Worm (Caenorhabditis elegans): ENCODE results near the gene ZK829.1.

Gene ZK829.1

DNA sequence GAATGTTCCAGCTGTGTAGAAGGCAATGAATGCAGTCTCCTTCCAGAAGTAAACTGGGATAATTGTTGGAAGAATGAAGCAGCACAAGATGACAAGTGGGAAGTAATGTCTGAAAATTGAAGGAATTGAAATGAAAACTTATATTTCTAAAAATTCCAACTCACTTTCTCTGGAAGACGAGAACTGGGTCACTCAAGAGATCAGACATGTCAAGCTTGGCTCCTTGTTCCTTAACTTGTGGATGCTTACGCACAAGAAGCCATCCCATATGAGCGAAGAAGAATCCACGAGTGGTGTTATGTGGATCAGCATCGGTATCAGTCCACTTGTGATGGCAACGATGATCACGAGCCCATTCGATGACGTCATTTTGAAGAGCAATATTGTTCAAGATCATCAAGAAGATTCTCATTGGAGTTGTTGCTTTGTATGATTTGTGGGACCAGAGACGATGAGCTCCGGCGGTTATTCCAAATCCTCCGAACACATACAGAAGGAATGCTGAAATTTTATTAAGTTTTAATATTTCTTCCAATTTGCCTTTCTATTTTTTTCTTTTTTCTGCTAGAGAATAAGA lies 27.9 kb downstream of the ZK829.1 start:
- no peak for TF ChIP-seq zim-3 (tag; optimal IDR thresholded peaks at IDR 0.05)
- TF ChIP-seq let-526 (GFP tag; IDR thresholded peaks at IDR 0.05) = no peak
- peak; percentile 68 for TF ChIP-seq Y53G8AR.9 (GFP tag; conservative IDR thresholded peaks at IDR 0.05)
- no peak for TF ChIP-seq athp-1 (tag; optimal IDR thresholded peaks at IDR 0.05)
- no peak for TF ChIP-seq B0019.2 (GFP tag; conservative IDR thresholded peaks at IDR 0.05)
- peak; percentile 56; the same call in 1 of the 2 replicates for TF ChIP-seq Y95B8A.8 (GFP tag; IDR thresholded peaks at IDR 0.05)
- TF ChIP-seq F10E7.11 (tag; optimal IDR thresholded peaks at IDR 0.05) = no peak
- no peak for TF ChIP-seq snpc-3.4 (tag; optimal IDR thresholded peaks at IDR 0.05)
- no peak for TF ChIP-seq ceh-58 (GFP tag; IDR thresholded peaks at IDR 0.05)
- no peak for TF ChIP-seq ama-1 (optimal IDR thresholded peaks at IDR 0.05)
- TF ChIP-seq ama-1 (GFP tag; optimal IDR thresholded peaks at IDR 0.05) = peak in 1 of 2 experiments; percentile 6
- no peak for TF ChIP-seq akir-1 (GFP tag; optimal IDR thresholded peaks at IDR 0.05)
- no peak; the same call in 1 of the 2 replicates for TF ChIP-seq pbrm-1 (GFP tag; IDR thresholded peaks at IDR 0.05)
- no peak for TF ChIP-seq F37B4.10 (GFP tag; IDR thresholded peaks at IDR 0.05)
- TF ChIP-seq nfya-1 (tag; optimal IDR thresholded peaks at IDR 0.05; ENCODE audit: borderline replicate concordance, insufficient read depth) = no peak
- TF ChIP-seq zfh-2 (GFP tag; conservative IDR thresholded peaks at IDR 0.05) = no peak
- peak; percentile 85 for TF ChIP-seq atf-7 (tag; optimal IDR thresholded peaks at IDR 0.05)
- no peak for TF ChIP-seq B0261.1 (tag; optimal IDR thresholded peaks at IDR 0.05)
- TF ChIP-seq F57A8.1 (GFP tag; optimal IDR thresholded peaks at IDR 0.05) = no peak
- no peak for TF ChIP-seq hmg-20 (GFP tag; IDR thresholded peaks at IDR 0.05)
- TF ChIP-seq lin-26 (GFP tag; IDR thresholded peaks at IDR 0.05) = 0 out of 2 replicates have a peak, but pooled peaks have one; percentile 43
- TF ChIP-seq egl-18 (GFP tag; IDR thresholded peaks at IDR 0.05) = no peak

DNA sequence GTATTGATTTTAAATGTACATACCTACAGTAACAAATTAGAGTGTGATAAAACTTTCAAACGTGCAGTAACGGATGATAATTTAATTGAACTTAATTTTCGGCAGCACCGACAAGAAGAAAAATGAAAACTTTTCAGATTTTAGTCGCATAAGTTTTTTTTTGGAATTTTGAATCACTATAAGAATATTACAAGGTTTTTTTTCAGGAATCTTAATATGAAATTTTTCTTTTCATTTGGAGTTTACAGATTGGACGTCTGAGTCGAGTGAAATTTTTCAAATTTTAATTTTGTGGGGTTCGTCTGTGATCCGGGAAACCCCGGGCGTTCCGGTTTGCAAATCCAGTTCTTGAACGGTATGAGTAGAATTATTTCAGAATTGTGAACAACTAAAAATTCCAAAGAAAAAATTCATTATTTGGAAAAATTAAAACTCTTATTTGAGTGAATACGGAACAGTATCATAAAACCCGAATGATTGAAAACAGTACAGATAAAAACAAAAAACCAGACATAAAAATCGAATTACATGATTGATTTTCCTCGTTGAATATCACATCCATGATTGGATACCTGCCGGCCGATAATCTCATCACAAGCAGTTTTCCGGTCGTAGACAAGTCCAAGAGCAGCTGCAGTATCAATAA lies 28.8 kb downstream of the ZK829.1 start:
- TF ChIP-seq hrde-1 (tag; optimal IDR thresholded peaks at IDR 0.05; ENCODE audit: borderline replicate concordance) (no peak), Y56A3A.18 (GFP tag; IDR thresholded peaks at IDR 0.05) (peak; percentile 80; the same call in 1 of the 2 replicates), tlf-1 (GFP tag; optimal IDR thresholded peaks at IDR 0.05) (peak; percentile 38), F10E7.11 (tag; optimal IDR thresholded peaks at IDR 0.05) (no peak), Y53G8AR.9 (GFP tag; conservative IDR thresholded peaks at IDR 0.05) (peak; percentile 96), T26A5.8 (tag; optimal IDR thresholded peaks at IDR 0.05) (no peak), K11D2.4 (GFP tag; IDR thresholded peaks at IDR 0.05) (peak; percentile 43; the same call in 1 of the 2 replicates), B0336.3 (GFP tag; IDR thresholded peaks at IDR 0.05) (peak; percentile 87), nhr-120 (GFP tag; IDR thresholded peaks at IDR 0.05) (no peak), let-607 (tag; optimal IDR thresholded peaks at IDR 0.05) (peak in 1 of 2 experiments; percentile 25), cebp-2 (GFP tag; IDR thresholded peaks at IDR 0.05) (no peak), ztf-26 (tag; optimal IDR thresholded peaks at IDR 0.05) (peak; percentile 34), pbrm-1 (GFP tag; IDR thresholded peaks at IDR 0.05) (peak; percentile 37; the same call in 1 of the 2 replicates), madf-3 (GFP tag; IDR thresholded peaks at IDR 0.05) (0 out of 2 replicates have a peak, but pooled peaks have one; percentile 40), unc-130 (GFP tag; optimal IDR thresholded peaks at IDR 0.05) (no peak), B0261.1 (tag; optimal IDR thresholded peaks at IDR 0.05) (no peak), lsy-27 (tag; optimal IDR thresholded peaks at IDR 0.05; ENCODE audit: borderline replicate concordance, insufficient read depth) (no peak), lin-54 (GFP tag; optimal IDR thresholded peaks at IDR 0.05) (peak; percentile 35), nfyb-1 (GFP tag; IDR thresholded peaks at IDR 0.05) (peak; percentile 65), ceh-100 (GFP tag; IDR thresholded peaks at IDR 0.05) (peak; percentile 22; the same call in 1 of the 2 replicates), nhr-80 (tag; optimal IDR thresholded peaks at IDR 0.05) (peak; percentile 34), ekl-4 (GFP tag; IDR thresholded peaks at IDR 0.05) (peak; percentile 61), Y95B8A.8 (GFP tag; IDR thresholded peaks at IDR 0.05) (peak; percentile 21; the same call in 1 of the 2 replicates), ceh-58 (GFP tag; IDR thresholded peaks at IDR 0.05) (0 out of 2 replicates have a peak, but pooled peaks have one; percentile 8), F39B2.1 (GFP tag; IDR thresholded peaks at IDR 0.05) (peak; percentile 56; the same call in 1 of the 2 replicates), cebp-1 (GFP tag; IDR thresholded peaks at IDR 0.05) (no peak; the same call in 1 of the 2 replicates), cebp-1 (tag; optimal IDR thresholded peaks at IDR 0.05) (peak; percentile 74), Y67H2A.10 (GFP tag; conservative IDR thresholded peaks at IDR 0.05) (no peak), hmg-1.2 (GFP tag; IDR thresholded peaks at IDR 0.05) (peak; percentile 33; the same call in 1 of the 2 replicates)
